Fruit fly (Drosophila melanogaster) whole organism, prepupa: ENCODE measurements around the gene CG33272.
A peak's percentile ranks its signal among the peaks of the same experiment; 100 is the strongest.

Experiments used
- CG10669 ChIP-seq: fragments of 200-800 bp; sonication (Bioruptor generic); optimal IDR thresholded peaks from 3 replicates; lab custom pipeline; 2018; ENCODE audit warnings: missing biosample characterization, mild to moderate bottlenecking, missing genetic modification characterization, moderate library complexity
- CG11294 ChIP-seq: fragments of 200-800 bp; sonication (Bioruptor generic); IDR thresholded peaks from 2 replicates; pipeline ENCODE4 v1.3.6; 2022; ENCODE audit warnings: missing biosample characterization, missing genetic modification characterization
- CG11902 ChIP-seq: fragments of 200-800 bp; sonication (Bioruptor generic); optimal IDR thresholded peaks from 3 replicates; lab custom pipeline; 2016; ENCODE audit warnings: missing biosample characterization, missing genetic modification characterization
- CG15336 ChIP-seq: fragments of 200-800 bp; sonication (Bioruptor generic); IDR thresholded peaks from 2 replicates; pipeline ENCODE4 v1.3.6; 2022; ENCODE audit warnings: missing biosample characterization, missing genetic modification characterization
- CG16779 ChIP-seq: fragments of 200-800 bp; sonication (Bioruptor generic); optimal IDR thresholded peaks from 3 replicates; lab custom pipeline; 2017; ENCODE audit warnings: missing biosample characterization, mild to moderate bottlenecking, missing genetic modification characterization
- CG3032 ChIP-seq: fragments of 200-800 bp; optimal IDR thresholded peaks from 2 replicates; lab custom pipeline; 2019; ENCODE audit warnings: missing biosample characterization, mild to moderate bottlenecking, missing genetic modification characterization, moderate library complexity
- CG31627 ChIP-seq: fragments of 200-800 bp; sonication (Bioruptor generic); optimal IDR thresholded peaks from 3 replicates; lab custom pipeline; 2016; ENCODE audit warnings: missing biosample characterization, missing genetic modification characterization
- CG32006 ChIP-seq: fragments of 200-800 bp; sonication (Bioruptor generic); optimal IDR thresholded peaks from 3 replicates; lab custom pipeline; 2017; ENCODE audit warnings: missing biosample characterization, mild to moderate bottlenecking, missing genetic modification characterization
- CG34406 ChIP-seq: fragments of 200-800 bp; sonication (Bioruptor generic); optimal IDR thresholded peaks from 3 replicates; lab custom pipeline; 2016; ENCODE audit warnings: missing biosample characterization, missing genetic modification characterization
- CG3919 ChIP-seq: fragments of 200-800 bp; sonication (Bioruptor generic); optimal IDR thresholded peaks from 3 replicates; lab custom pipeline; 2016; ENCODE audit warnings: missing biosample characterization, missing genetic modification characterization
- CG4318 ChIP-seq: fragments of 200-800 bp; sonication (Bioruptor generic); optimal IDR thresholded peaks from 3 replicates; lab custom pipeline; 2017; ENCODE audit warnings: missing biosample characterization, mild to moderate bottlenecking, missing genetic modification characterization
- CG6163 ChIP-seq: fragments of 200-800 bp; sonication (Bioruptor generic); IDR thresholded peaks from 3 replicates; pipeline ENCODE4 v1.3.6; 2022; ENCODE audit warnings: missing biosample characterization, missing genetic modification characterization
- CG6276 ChIP-seq: fragments of 200-800 bp; sonication (Bioruptor generic); optimal IDR thresholded peaks from 2 replicates; lab custom pipeline; 2017; ENCODE audit warnings: missing biosample characterization, mild to moderate bottlenecking, missing genetic modification characterization
- CG6792 ChIP-seq: fragments of 200-800 bp; sonication (Bioruptor generic); optimal IDR thresholded peaks from 3 replicates; lab custom pipeline; 2016; ENCODE audit warnings: missing biosample characterization, missing genetic modification characterization
- CG6854 ChIP-seq: fragments of 200-800 bp; sonication (Bioruptor generic); optimal IDR thresholded peaks from 2 replicates; lab custom pipeline; 2017; ENCODE audit warnings: missing biosample characterization, mild to moderate bottlenecking, missing genetic modification characterization
- CG7368 ChIP-seq: fragments of 200-800 bp; sonication (Bioruptor generic); optimal IDR thresholded peaks from 3 replicates; lab custom pipeline; 2016; ENCODE audit warnings: missing biosample characterization, missing genetic modification characterization
- CG8119 ChIP-seq: fragments of 200-800 bp; sonication (Bioruptor generic); IDR thresholded peaks from 3 replicates; pipeline ENCODE4 v1.3.6; 2022; ENCODE audit warnings: missing biosample characterization, missing genetic modification characterization
- CG8319 ChIP-seq: fragments of 200-800 bp; sonication (Bioruptor generic); optimal IDR thresholded peaks from 3 replicates; lab custom pipeline; 2016; ENCODE audit warnings: missing biosample characterization, missing genetic modification characterization
- CG9139 ChIP-seq: fragments of 200-800 bp; sonication (Bioruptor generic); optimal IDR thresholded peaks from 3 replicates; lab custom pipeline; 2017; ENCODE audit warnings: missing biosample characterization, mild to moderate bottlenecking, missing genetic modification characterization
- Eip75B ChIP-seq: fragments of 200-800 bp; sonication (Bioruptor generic); optimal IDR thresholded peaks from 3 replicates; lab custom pipeline; 2016; ENCODE audit warnings: missing biosample characterization, missing genetic modification characterization
- Eip78C ChIP-seq: fragments of 200-800 bp; sonication (Bioruptor generic); peaks from one replicate; lab custom pipeline; 2016; ENCODE audit warnings: missing biosample characterization, missing genetic modification characterization
- Gug ChIP-seq: fragments of 200-800 bp; sonication (Bioruptor generic); IDR thresholded peaks from 2 replicates; pipeline ENCODE4 v1.3.6; 2022; ENCODE audit warnings: missing biosample characterization, missing genetic modification characterization
- Hr38 ChIP-seq: sonication (Bioruptor generic); optimal IDR thresholded peaks from 2 replicates; lab custom pipeline; 2016; ENCODE audit warnings: missing biosample characterization, missing genetic modification characterization
- Lpt ChIP-seq: fragments of 200-800 bp; sonication (Bioruptor generic); optimal IDR thresholded peaks from 3 replicates; lab custom pipeline; 2016; ENCODE audit warnings: missing biosample characterization, missing genetic modification characterization
- Met ChIP-seq: fragments of 200-800 bp; sonication (Bioruptor generic); optimal IDR thresholded peaks from 3 replicates; lab custom pipeline; 2016; ENCODE audit warnings: missing biosample characterization, missing genetic modification characterization
- OdsH ChIP-seq: fragments of 200-800 bp; sonication (Bioruptor generic); optimal IDR thresholded peaks from 3 replicates; lab custom pipeline; 2016; ENCODE audit warnings: missing biosample characterization, missing genetic modification characterization
- Smox ChIP-seq: fragments of 200-800 bp; sonication (Bioruptor generic); optimal IDR thresholded peaks from 3 replicates; lab custom pipeline; 2016; ENCODE audit warnings: missing biosample characterization, missing genetic modification characterization
- Sox14 ChIP-seq: fragments of 200-800 bp; sonication (Bioruptor generic); optimal IDR thresholded peaks from 3 replicates; lab custom pipeline; 2016; ENCODE audit warnings: missing biosample characterization, missing genetic modification characterization
- Sox15 ChIP-seq: fragments of 200-800 bp; sonication (Bioruptor generic); optimal IDR thresholded peaks from 3 replicates; lab custom pipeline; 2016; ENCODE audit warnings: missing biosample characterization, missing genetic modification characterization
- acj6 ChIP-seq: fragments of 200-800 bp; sonication (Bioruptor generic); optimal IDR thresholded peaks from 3 replicates; lab custom pipeline; 2016; ENCODE audit warnings: missing biosample characterization, missing genetic modification characterization
- dac ChIP-seq: fragments of 200-800 bp; sonication (Bioruptor generic); optimal IDR thresholded peaks from 2 replicates; lab custom pipeline; 2017; ENCODE audit warnings: missing biosample characterization, mild to moderate bottlenecking, missing genetic modification characterization
- dsx ChIP-seq: fragments of 200-800 bp; optimal IDR thresholded peaks from 3 replicates; lab custom pipeline; 2019; ENCODE audit warnings: missing biosample characterization, mild to moderate bottlenecking, missing genetic modification characterization, moderate library complexity; ENCODE audit not compliant: poor library complexity, severe bottlenecking
- esn ChIP-seq: fragments of 200-800 bp; sonication (Bioruptor generic); optimal IDR thresholded peaks from 2 replicates; lab custom pipeline; 2016; ENCODE audit warnings: missing biosample characterization, mild to moderate bottlenecking, missing genetic modification characterization, moderate library complexity
- fd59A ChIP-seq: fragments of 200-800 bp; sonication (Bioruptor generic); optimal IDR thresholded peaks from 2 replicates; lab custom pipeline; 2017; ENCODE audit warnings: missing biosample characterization, mild to moderate bottlenecking, missing genetic modification characterization, missing genetic modification reagents
- fd85E ChIP-seq: fragments of 200-800 bp; sonication (Bioruptor generic); optimal IDR thresholded peaks from 3 replicates; lab custom pipeline; 2016; ENCODE audit warnings: missing biosample characterization, missing genetic modification characterization
- fkh ChIP-seq: fragments of 200-800 bp; sonication (Bioruptor generic); optimal IDR thresholded peaks from 3 replicates; lab custom pipeline; 2017; ENCODE audit warnings: missing biosample characterization, mild to moderate bottlenecking, missing genetic modification characterization, moderate library complexity
- lz ChIP-seq: fragments of 200-800 bp; sonication (Bioruptor generic); optimal IDR thresholded peaks from 3 replicates; lab custom pipeline; 2016; ENCODE audit warnings: missing biosample characterization, missing genetic modification characterization
- pdm3 ChIP-seq: fragments of 200-800 bp; sonication (Bioruptor generic); optimal IDR thresholded peaks from 3 replicates; lab custom pipeline; 2016; ENCODE audit warnings: missing biosample characterization, missing genetic modification characterization
- spab ChIP-seq: fragments of 200-800 bp; sonication (Bioruptor generic); optimal IDR thresholded peaks from 2 replicates; lab custom pipeline; 2017; ENCODE audit warnings: missing biosample characterization, mild to moderate bottlenecking, missing genetic modification characterization, missing genetic modification reagents
- svp ChIP-seq: fragments of 200-800 bp; sonication (Bioruptor generic); peaks from one replicate; lab custom pipeline; 2016; ENCODE audit warnings: missing biosample characterization, missing genetic modification characterization
- topi ChIP-seq: fragments of 200-800 bp; sonication (Bioruptor generic); optimal IDR thresholded peaks from 3 replicates; lab custom pipeline; 2016; ENCODE audit warnings: missing biosample characterization, missing genetic modification characterization
- vri ChIP-seq: fragments of 200-800 bp; sonication (Bioruptor generic); optimal IDR thresholded peaks from 3 replicates; lab custom pipeline; 2016; ENCODE audit warnings: missing biosample characterization, mild to moderate bottlenecking, missing genetic modification characterization

CG33272 gene

DNA sequence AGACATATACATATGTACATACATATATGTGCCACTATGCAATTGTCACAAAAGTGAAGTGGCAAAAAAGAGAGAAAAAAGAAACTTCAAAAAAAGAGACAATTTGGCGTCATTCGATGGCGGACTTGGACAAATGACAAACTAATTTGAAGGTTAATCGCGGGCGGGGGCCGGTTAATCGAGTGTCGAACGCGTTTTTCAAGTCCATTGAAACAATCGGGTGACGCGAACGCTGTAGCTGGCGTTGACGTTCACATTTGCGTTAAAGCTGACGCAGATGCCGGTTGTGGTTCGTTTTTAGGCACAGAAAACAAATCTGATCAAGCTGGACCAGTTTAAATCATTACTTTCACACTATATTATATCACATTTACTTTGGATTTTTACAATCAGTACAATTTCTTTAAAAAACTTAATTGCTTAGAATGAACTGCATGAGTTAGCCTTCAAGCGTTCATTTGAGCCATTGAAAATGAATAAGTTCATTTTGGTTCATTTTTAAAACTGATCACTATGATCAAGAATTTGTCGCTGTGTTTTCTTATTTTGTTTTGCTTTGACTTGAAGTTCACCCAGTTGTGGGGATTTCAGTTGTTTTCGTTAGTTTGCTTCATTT is 23.4 kb upstream of the CG33272 start (continued):
- no peak for TF ChIP-seq CG10669
- TF ChIP-seq Gug (GFP tag; lab: Robert Waterston, UW), result no peak
- TF ChIP-seq CG3032 (tag; lab: Kevin White, UChicago), result no peak
- TF ChIP-seq CG34406, result peak; percentile 44
- TF ChIP-seq fkh, result no peak
- peak; percentile 19 for TF ChIP-seq dac (GFP tag; lab: Kevin White, UChicago)
- peak; percentile 61 for TF ChIP-seq Smox (GFP tag; lab: Kevin White, UChicago)
- peak; percentile 68 for TF ChIP-seq CG31627
- peak; percentile 79 for TF ChIP-seq Eip78C
- no peak for TF ChIP-seq CG11294 (GFP tag; lab: Robert Waterston, UW)
- TF ChIP-seq CG7368 (GFP tag; lab: Kevin White, UChicago), result no peak
- TF ChIP-seq dsx (GFP tag; lab: Kevin White, UChicago), result no peak
- TF ChIP-seq CG6792 (GFP tag; lab: Kevin White, UChicago), result peak; percentile 33
- peak; percentile 69 for TF ChIP-seq pdm3 (GFP tag; lab: Kevin White, UChicago)
- peak; percentile 73 for TF ChIP-seq esn (GFP tag; lab: Kevin White, UChicago)
- TF ChIP-seq CG32006 (GFP tag; lab: Kevin White, UChicago), result peak; percentile 59
- TF ChIP-seq CG6854 (GFP tag; lab: Kevin White, UChicago), result no peak
- no peak for TF ChIP-seq CG9139 (GFP tag; lab: Kevin White, UChicago)
- peak; percentile 37; the same call in 2 of the 3 replicates for TF ChIP-seq CG8119 (GFP tag; lab: Robert Waterston, UW)
- TF ChIP-seq fd85E (GFP tag; lab: Kevin White, UChicago), result no peak
- TF ChIP-seq vri, result no peak
- TF ChIP-seq CG16779 (tag; lab: Kevin White, UChicago), result no peak
- no peak for TF ChIP-seq Sox15 (GFP tag; lab: Kevin White, UChicago)
- TF ChIP-seq lz (GFP tag; lab: Kevin White, UChicago), result peak; percentile 60
- no peak for TF ChIP-seq CG11902 (GFP tag; lab: Kevin White, UChicago)
- peak; percentile 61 for TF ChIP-seq Met (GFP tag; lab: Kevin White, UChicago)
- TF ChIP-seq Lpt (GFP tag; lab: Kevin White, UChicago), result no peak
- TF ChIP-seq CG8319 (GFP tag; lab: Kevin White, UChicago), result peak; percentile 4
- peak; percentile 10 for TF ChIP-seq CG4318
- TF ChIP-seq topi (GFP tag; lab: Kevin White, UChicago), result peak; percentile 65
- no peak for TF ChIP-seq CG6163 (GFP tag; lab: Robert Waterston, UW)
- peak; percentile 35; the same call in 1 of the 2 replicates for TF ChIP-seq CG15336 (GFP tag; lab: Robert Waterston, UW)
- peak; percentile 22 for TF ChIP-seq CG3919 (GFP tag; lab: Kevin White, UChicago)
- TF ChIP-seq fd59A (GFP tag; lab: Kevin White, UChicago), result no peak
- TF ChIP-seq acj6, result peak; percentile 46
- no peak for TF ChIP-seq spab (GFP tag; lab: Kevin White, UChicago)
- TF ChIP-seq Sox14 (GFP tag; lab: Kevin White, UChicago), result peak; percentile 47
- no peak for TF ChIP-seq Hr38 (GFP tag; lab: Kevin White, UChicago)
- TF ChIP-seq Eip75B (GFP tag; lab: Kevin White, UChicago), result peak; percentile 43

DNA sequence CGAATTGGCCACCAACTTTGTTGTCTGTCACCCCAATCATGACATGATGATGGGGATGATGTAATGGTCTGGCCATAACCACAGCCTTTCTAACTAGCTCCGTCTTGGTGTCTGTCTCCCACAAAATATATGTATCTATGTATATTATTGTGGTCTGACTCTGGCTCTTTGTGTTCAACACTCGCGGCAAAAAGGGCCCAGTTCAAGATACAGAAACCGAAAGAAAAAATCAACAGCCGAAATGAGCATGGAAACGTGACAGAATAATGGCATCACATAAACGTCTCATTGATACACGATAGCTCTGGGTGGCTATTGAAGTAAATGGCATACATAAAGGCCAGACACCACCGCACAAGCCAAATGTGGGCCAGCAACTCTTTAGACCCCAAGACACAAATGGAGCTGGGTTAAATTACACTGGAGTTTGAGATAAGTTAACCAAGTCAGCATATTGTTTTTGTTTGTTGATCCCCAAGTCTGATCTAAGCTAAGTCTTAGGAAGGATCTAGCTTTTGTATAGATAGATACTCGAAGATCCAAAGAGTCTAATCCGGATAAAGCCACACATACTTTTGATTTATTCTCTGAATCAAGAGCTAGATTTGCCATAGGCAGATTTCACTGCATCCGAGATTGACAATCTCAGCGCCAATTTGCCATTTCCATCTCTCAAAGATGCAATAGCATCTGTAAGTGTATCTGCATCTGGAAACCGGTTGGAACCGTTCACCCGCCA is 21.8 kb upstream of the CG33272 start:
- TF ChIP-seq svp (GFP tag; lab: Kevin White, UChicago) (no peak), Eip78C (peak; percentile 56), OdsH (GFP tag; lab: Kevin White, UChicago) (no peak), CG3919 (GFP tag; lab: Kevin White, UChicago) (no peak), CG3032 (tag; lab: Kevin White, UChicago) (peak; percentile 7), fd85E (GFP tag; lab: Kevin White, UChicago) (no peak), CG6276 (peak; percentile 28), CG32006 (GFP tag; lab: Kevin White, UChicago) (peak; percentile 46), CG15336 (GFP tag; lab: Robert Waterston, UW) (peak; percentile 15; the same call in 1 of the 2 replicates)
